Worm (Caenorhabditis elegans) whole organism, early embryonic: ENCODE results near the gene srt-69.
A peak's percentile ranks its signal among the peaks of the same experiment; 100 is the strongest.

Experiments
- B0310.2 ChIP-seq: sonication (generic microtip); optimal IDR thresholded peaks from 2 replicates; lab custom pipeline; 2016; ENCODE audit warnings: mild to moderate bottlenecking, missing genetic modification characterization, missing compliant biosample characterization
- F13C5.2 ChIP-seq: sonication (generic microtip); optimal IDR thresholded peaks from 2 replicates; lab custom pipeline; 2017; ENCODE audit warnings: mild to moderate bottlenecking, missing genetic modification characterization, inconsistent platforms, missing compliant biosample characterization
- aly-1 ChIP-seq: sonication (generic microtip); optimal IDR thresholded peaks from 2 replicates; lab custom pipeline; 2016; ENCODE audit warnings: missing genetic modification characterization, missing compliant biosample characterization
- ama-1 ChIP-seq: fragments of 150-350 bp; optimal IDR thresholded peaks from 2 replicates; lab custom pipeline; 2014
- ceh-13 ChIP-seq: fragments of 200-800 bp; sonication (Bioruptor generic); optimal IDR thresholded peaks from 2 replicates; lab custom pipeline; 2018; ENCODE audit warnings: mild to moderate bottlenecking, missing genetic modification characterization, missing compliant biosample characterization
- ceh-36 ChIP-seq: sonication (generic microtip); optimal IDR thresholded peaks from 2 replicates; lab custom pipeline; 2016; ENCODE audit warnings: missing genetic modification characterization, inconsistent platforms, missing compliant biosample characterization
- ets-7 ChIP-seq: sonication (generic microtip); optimal IDR thresholded peaks from 2 replicates; lab custom pipeline; 2016; ENCODE audit warnings: missing genotype, missing genetic modification characterization, missing compliant biosample characterization
- flt-1 ChIP-seq: fragments of 200-800 bp; sonication (Bioruptor generic); IDR thresholded peaks from 2 replicates; pipeline ENCODE4 v1.3.6; 2022; ENCODE audit warnings: missing genetic modification characterization, missing compliant biosample characterization
- hmbx-1 ChIP-seq: sonication (generic microtip); optimal IDR thresholded peaks from 2 replicates; lab custom pipeline; 2016; ENCODE audit warnings: mild to moderate bottlenecking, missing genetic modification characterization, missing compliant biosample characterization
- hmg-4 ChIP-seq: fragments of 200-800 bp; sonication (Bioruptor generic); optimal IDR thresholded peaks from 2 replicates; lab custom pipeline; 2018; ENCODE audit warnings: mild to moderate bottlenecking, missing genetic modification characterization, missing compliant biosample characterization
- hnd-1 ChIP-seq: sonication (generic microtip); optimal IDR thresholded peaks from 2 replicates; lab custom pipeline; 2016; ENCODE audit warnings: missing genetic modification characterization, missing compliant biosample characterization
- pes-1 ChIP-seq: fragments of 200-800 bp; sonication (Bioruptor generic); IDR thresholded peaks from 2 replicates; pipeline ENCODE4 v1.3.6; 2022; ENCODE audit warnings: missing genetic modification reagents, missing genetic modification characterization, missing compliant biosample characterization
- scrt-1 ChIP-seq: fragments of 200-800 bp; sonication (Bioruptor generic); IDR thresholded peaks from 2 replicates; pipeline ENCODE4 v1.3.6; 2022; ENCODE audit warnings: missing genetic modification characterization, missing compliant biosample characterization
- sea-1 ChIP-seq: fragments of 200-800 bp; sonication (Bioruptor generic); conservative IDR thresholded peaks from 2 replicates; pipeline ENCODE4 v1.3.6; 2022; ENCODE audit warnings: missing genetic modification characterization, missing compliant biosample characterization
- tbx-11 ChIP-seq: fragments of 200-800 bp; sonication (Bioruptor generic); IDR thresholded peaks from 2 replicates; pipeline ENCODE4 v1.3.6; 2022; ENCODE audit warnings: missing genetic modification characterization, missing compliant biosample characterization
- tbx-37 ChIP-seq: fragments of 200-800 bp; sonication (Bioruptor generic); conservative IDR thresholded peaks from 2 replicates; pipeline ENCODE4 v1.3.6; 2022; ENCODE audit warnings: missing genetic modification reagents, missing genetic modification characterization, missing compliant biosample characterization
- tra-4 ChIP-seq: sonication (generic microtip); optimal IDR thresholded peaks from 2 replicates; lab custom pipeline; 2017; ENCODE audit warnings: missing genetic modification characterization, missing compliant biosample characterization

The srt-69 gene

ce11 chrV:5275426-5276007 lies 10.0 kb upstream of the srt-69 start:
- TF ChIP-seq tbx-11 (GFP tag; lab: Robert Waterston, UW) (no peak), aly-1 (tag; lab: Kevin White, UChicago) (no peak), ceh-13 (GFP tag; lab: Kevin White, UChicago) (no peak), pes-1 (GFP tag; lab: Robert Waterston, UW) (0 out of 2 replicates have a peak, but pooled peaks have one; percentile 14), hnd-1 (no peak), ets-7 (tag; lab: Kevin White, UChicago) (no peak), F13C5.2 (tag; lab: Kevin White, UChicago) (no peak)

- TF ChIP-seq F13C5.2 (tag; lab: Kevin White, UChicago) = peak; percentile 27
- no peak for TF ChIP-seq sea-1 (GFP tag; lab: Robert Waterston, UW)
- TF ChIP-seq hmg-4 (GFP tag; lab: Kevin White, UChicago) = no peak
- no peak for TF ChIP-seq tbx-37
- TF ChIP-seq pes-1 (GFP tag; lab: Robert Waterston, UW) = peak; percentile 60; the same call in 1 of the 2 replicates
- no peak for TF ChIP-seq aly-1 (tag; lab: Kevin White, UChicago)
- 0 out of 2 replicates have a peak, but pooled peaks have one; percentile 55 for TF ChIP-seq tbx-11 (GFP tag; lab: Robert Waterston, UW)
- no peak for TF ChIP-seq hmbx-1 (tag; lab: Kevin White, UChicago)
- no peak for TF ChIP-seq scrt-1 (GFP tag; lab: Robert Waterston, UW)
Observed at ce11 chrV:5274974-5275373, 9.5 kb upstream of the srt-69 start.

- TF ChIP-seq ets-7 (tag; lab: Kevin White, UChicago) (no peak), sea-1 (GFP tag; lab: Robert Waterston, UW) (no peak), ama-1 (lab: Kevin White, UChicago) (no peak), aly-1 (tag; lab: Kevin White, UChicago) (no peak), scrt-1 (GFP tag; lab: Robert Waterston, UW) (no peak), flt-1 (GFP tag; lab: Robert Waterston, UW) (no peak), hmg-4 (GFP tag; lab: Kevin White, UChicago) (no peak), tbx-11 (GFP tag; lab: Robert Waterston, UW) (no peak), tbx-37 (no peak), B0310.2 (no peak), F13C5.2 (tag; lab: Kevin White, UChicago) (no peak), hnd-1 (no peak), pes-1 (GFP tag; lab: Robert Waterston, UW) (no peak), ceh-13 (GFP tag; lab: Kevin White, UChicago) (no peak), hmbx-1 (tag; lab: Kevin White, UChicago) (no peak), tra-4 (tag; lab: Kevin White, UChicago) (no peak), ceh-36 (tag; lab: Kevin White, UChicago) (no peak)
Observed at ce11 chrV:5273770-5274169, 8.3 kb upstream of the srt-69 start, which contains the start of gene natc-2. TSS of gene natc-2 (plus strand) at chrV:5274070.

- TF ChIP-seq hmbx-1 (tag; lab: Kevin White, UChicago) (no peak), tbx-11 (GFP tag; lab: Robert Waterston, UW) (no peak), ets-7 (tag; lab: Kevin White, UChicago) (no peak), tra-4 (tag; lab: Kevin White, UChicago) (no peak), tbx-37 (no peak), hnd-1 (no peak), B0310.2 (no peak), ceh-13 (GFP tag; lab: Kevin White, UChicago) (no peak), ama-1 (lab: Kevin White, UChicago) (no peak)
Observed at ce11 chrV:5273241-5273640, 7.8 kb upstream of the srt-69 start.

ce11 chrV:5272619-5273074 lies 7.2 kb upstream of the srt-69 start:
- TF ChIP-seq pes-1 (GFP tag; lab: Robert Waterston, UW) (no peak), ceh-36 (tag; lab: Kevin White, UChicago) (no peak), B0310.2 (no peak), scrt-1 (GFP tag; lab: Robert Waterston, UW) (no peak), flt-1 (GFP tag; lab: Robert Waterston, UW) (no peak), tbx-37 (no peak), hmbx-1 (tag; lab: Kevin White, UChicago) (no peak), tbx-11 (GFP tag; lab: Robert Waterston, UW) (no peak), hmg-4 (GFP tag; lab: Kevin White, UChicago) (no peak)

- no peak for TF ChIP-seq ceh-13 (GFP tag; lab: Kevin White, UChicago)
- no peak for TF ChIP-seq tbx-11 (GFP tag; lab: Robert Waterston, UW)
- no peak for TF ChIP-seq scrt-1 (GFP tag; lab: Robert Waterston, UW)
- TF ChIP-seq ets-7 (tag; lab: Kevin White, UChicago) = no peak
- no peak for TF ChIP-seq hmg-4 (GFP tag; lab: Kevin White, UChicago)
Observed at ce11 chrV:5272034-5272433, 6.6 kb upstream of the srt-69 start.

- no peak for TF ChIP-seq tbx-11 (GFP tag; lab: Robert Waterston, UW)
- TF ChIP-seq pes-1 (GFP tag; lab: Robert Waterston, UW) = no peak
- no peak for TF ChIP-seq F13C5.2 (tag; lab: Kevin White, UChicago)
- no peak for TF ChIP-seq sea-1 (GFP tag; lab: Robert Waterston, UW)
- no peak for TF ChIP-seq flt-1 (GFP tag; lab: Robert Waterston, UW)
- no peak for TF ChIP-seq ceh-36 (tag; lab: Kevin White, UChicago)
- no peak for TF ChIP-seq hmg-4 (GFP tag; lab: Kevin White, UChicago)
- no peak for TF ChIP-seq ceh-13 (GFP tag; lab: Kevin White, UChicago)
- TF ChIP-seq hmbx-1 (tag; lab: Kevin White, UChicago) = no peak
- no peak for TF ChIP-seq B0310.2
Observed at ce11 chrV:5271487-5271886, 6.0 kb upstream of the srt-69 start.
